Fruit fly (Drosophila melanogaster) S2 (cell line): ENCODE measurements around the gene TMEM216.

Experiments used
- CG8478 ChIP-seq: fragments of >200 bp; optimal IDR thresholded peaks from 2 replicates; lab custom pipeline; 2018
- CTCF ChIP-seq, 2 experiments: fragments of >200 bp; optimal IDR thresholded peaks; 2 replicates each; lab custom pipeline; 2018

dm6 chr3R:8705323-8706097 lies 10.5 kb upstream of the TMEM216 start:
- TF ChIP-seq CTCF (optimal IDR thresholded peaks at IDR 0.05; lab: Kevin White, UChicago): no peak
- TF ChIP-seq CG8478: no peak
